Fruit fly (Drosophila melanogaster) whole organism, prepupa: ENCODE results near the gene CG6574.
A peak's percentile ranks its signal among the peaks of the same experiment; 100 is the strongest.

ENCODE experiments used
- CG10669 ChIP-seq: fragments of 200-800 bp; sonication (Bioruptor generic); optimal IDR thresholded peaks from 3 replicates; lab custom pipeline; 2018; ENCODE audit warnings: missing biosample characterization, mild to moderate bottlenecking, missing genetic modification characterization, moderate library complexity
- CG11762 ChIP-seq: fragments of 200-800 bp; sonication (Bioruptor generic); optimal IDR thresholded peaks from 3 replicates; lab custom pipeline; 2016; ENCODE audit warnings: missing biosample characterization, missing genetic modification characterization; ENCODE audit not compliant: insufficient read depth
- CG11902 ChIP-seq: fragments of 200-800 bp; sonication (Bioruptor generic); optimal IDR thresholded peaks from 3 replicates; lab custom pipeline; 2016; ENCODE audit warnings: missing biosample characterization, missing genetic modification characterization
- CG1621 ChIP-seq: fragments of 200-800 bp; sonication (Bioruptor generic); optimal IDR thresholded peaks from 3 replicates; lab custom pipeline; 2018; ENCODE audit warnings: missing biosample characterization, mild to moderate bottlenecking, missing genetic modification characterization
- CG31627 ChIP-seq: fragments of 200-800 bp; sonication (Bioruptor generic); optimal IDR thresholded peaks from 3 replicates; lab custom pipeline; 2016; ENCODE audit warnings: missing biosample characterization, missing genetic modification characterization
- CG6163 ChIP-seq: fragments of 200-800 bp; sonication (Bioruptor generic); IDR thresholded peaks from 3 replicates; pipeline ENCODE4 v1.3.6; 2022; ENCODE audit warnings: missing biosample characterization, missing genetic modification characterization
- CG6276 ChIP-seq: fragments of 200-800 bp; sonication (Bioruptor generic); optimal IDR thresholded peaks from 2 replicates; lab custom pipeline; 2017; ENCODE audit warnings: missing biosample characterization, mild to moderate bottlenecking, missing genetic modification characterization
- CG6792 ChIP-seq: fragments of 200-800 bp; sonication (Bioruptor generic); optimal IDR thresholded peaks from 3 replicates; lab custom pipeline; 2016; ENCODE audit warnings: missing biosample characterization, missing genetic modification characterization
- CG6808 ChIP-seq: fragments of 200-800 bp; sonication (Bioruptor generic); optimal IDR thresholded peaks from 3 replicates; lab custom pipeline; 2017; ENCODE audit warnings: missing biosample characterization, missing genetic modification characterization, mild to moderate bottlenecking, moderate library complexity, missing genetic modification reagents
- CG6854 ChIP-seq: fragments of 200-800 bp; sonication (Bioruptor generic); optimal IDR thresholded peaks from 2 replicates; lab custom pipeline; 2017; ENCODE audit warnings: missing biosample characterization, mild to moderate bottlenecking, missing genetic modification characterization
- CG7368 ChIP-seq: fragments of 200-800 bp; sonication (Bioruptor generic); optimal IDR thresholded peaks from 3 replicates; lab custom pipeline; 2016; ENCODE audit warnings: missing biosample characterization, missing genetic modification characterization
- CG8119 ChIP-seq: fragments of 200-800 bp; sonication (Bioruptor generic); IDR thresholded peaks from 3 replicates; pipeline ENCODE4 v1.3.6; 2022; ENCODE audit warnings: missing biosample characterization, missing genetic modification characterization
- CG8319 ChIP-seq: fragments of 200-800 bp; sonication (Bioruptor generic); optimal IDR thresholded peaks from 3 replicates; lab custom pipeline; 2016; ENCODE audit warnings: missing biosample characterization, missing genetic modification characterization
- CG9139 ChIP-seq: fragments of 200-800 bp; sonication (Bioruptor generic); optimal IDR thresholded peaks from 3 replicates; lab custom pipeline; 2017; ENCODE audit warnings: missing biosample characterization, mild to moderate bottlenecking, missing genetic modification characterization
- Eip75B ChIP-seq: fragments of 200-800 bp; sonication (Bioruptor generic); optimal IDR thresholded peaks from 3 replicates; lab custom pipeline; 2016; ENCODE audit warnings: missing biosample characterization, missing genetic modification characterization
- Eip78C ChIP-seq: fragments of 200-800 bp; sonication (Bioruptor generic); peaks from one replicate; lab custom pipeline; 2016; ENCODE audit warnings: missing biosample characterization, missing genetic modification characterization
- Eip93F ChIP-seq: fragments of 200-800 bp; sonication (Bioruptor generic); optimal IDR thresholded peaks from 2 replicates; lab custom pipeline; 2016; ENCODE audit warnings: missing biosample characterization, mild to moderate bottlenecking, missing genetic modification characterization
- Ets96B ChIP-seq: fragments of 200-800 bp; optimal IDR thresholded peaks from 2 replicates; lab custom pipeline; 2019; ENCODE audit warnings: missing biosample characterization, mild to moderate bottlenecking, missing genetic modification characterization, moderate library complexity
- Hr38 ChIP-seq: sonication (Bioruptor generic); optimal IDR thresholded peaks from 2 replicates; lab custom pipeline; 2016; ENCODE audit warnings: missing biosample characterization, missing genetic modification characterization
- Met ChIP-seq: fragments of 200-800 bp; sonication (Bioruptor generic); optimal IDR thresholded peaks from 3 replicates; lab custom pipeline; 2016; ENCODE audit warnings: missing biosample characterization, missing genetic modification characterization
- Smox ChIP-seq: fragments of 200-800 bp; sonication (Bioruptor generic); optimal IDR thresholded peaks from 3 replicates; lab custom pipeline; 2016; ENCODE audit warnings: missing biosample characterization, missing genetic modification characterization
- Sox14 ChIP-seq: fragments of 200-800 bp; sonication (Bioruptor generic); optimal IDR thresholded peaks from 3 replicates; lab custom pipeline; 2016; ENCODE audit warnings: missing biosample characterization, missing genetic modification characterization
- achi ChIP-seq: fragments of 200-800 bp; sonication (Bioruptor generic); optimal IDR thresholded peaks from 3 replicates; lab custom pipeline; 2016; ENCODE audit warnings: missing biosample characterization, missing genetic modification characterization
- acj6 ChIP-seq: fragments of 200-800 bp; sonication (Bioruptor generic); optimal IDR thresholded peaks from 3 replicates; lab custom pipeline; 2016; ENCODE audit warnings: missing biosample characterization, missing genetic modification characterization
- cyc ChIP-seq: fragments of 200-800 bp; sonication (Bioruptor generic); optimal IDR thresholded peaks from 3 replicates; lab custom pipeline; 2016; ENCODE audit warnings: missing biosample characterization, missing genetic modification characterization
- eg ChIP-seq: fragments of 200-800 bp; sonication (Bioruptor generic); IDR thresholded peaks from 3 replicates; pipeline ENCODE4 v1.3.6; 2022; ENCODE audit warnings: missing biosample characterization, missing genetic modification characterization
- esn ChIP-seq: fragments of 200-800 bp; sonication (Bioruptor generic); optimal IDR thresholded peaks from 2 replicates; lab custom pipeline; 2016; ENCODE audit warnings: missing biosample characterization, mild to moderate bottlenecking, missing genetic modification characterization, moderate library complexity
- fd85E ChIP-seq: fragments of 200-800 bp; sonication (Bioruptor generic); optimal IDR thresholded peaks from 3 replicates; lab custom pipeline; 2016; ENCODE audit warnings: missing biosample characterization, missing genetic modification characterization
- fkh ChIP-seq: fragments of 200-800 bp; sonication (Bioruptor generic); optimal IDR thresholded peaks from 3 replicates; lab custom pipeline; 2017; ENCODE audit warnings: missing biosample characterization, mild to moderate bottlenecking, missing genetic modification characterization, moderate library complexity
- lz ChIP-seq: fragments of 200-800 bp; sonication (Bioruptor generic); optimal IDR thresholded peaks from 3 replicates; lab custom pipeline; 2016; ENCODE audit warnings: missing biosample characterization, missing genetic modification characterization
- net ChIP-seq: fragments of 200-800 bp; sonication (Bioruptor generic); optimal IDR thresholded peaks from 3 replicates; lab custom pipeline; 2016; ENCODE audit warnings: missing biosample characterization, missing genetic modification characterization
- svp ChIP-seq: fragments of 200-800 bp; sonication (Bioruptor generic); peaks from one replicate; lab custom pipeline; 2016; ENCODE audit warnings: missing biosample characterization, missing genetic modification characterization
- topi ChIP-seq: fragments of 200-800 bp; sonication (Bioruptor generic); optimal IDR thresholded peaks from 3 replicates; lab custom pipeline; 2016; ENCODE audit warnings: missing biosample characterization, missing genetic modification characterization
- vri ChIP-seq: fragments of 200-800 bp; sonication (Bioruptor generic); optimal IDR thresholded peaks from 3 replicates; lab custom pipeline; 2016; ENCODE audit warnings: missing biosample characterization, mild to moderate bottlenecking, missing genetic modification characterization

CG6574 gene

dm6 chr3R:10862773-10863445 is at the start of gene CG6574:
Gene CG6574, minus strand, starts transcription at chr3R:10862988.
- TF ChIP-seq cyc (GFP tag; lab: Kevin White, UChicago) (no peak), CG6163 (peak; percentile 32; the same call in 2 of the 3 replicates), CG8319 (GFP tag; lab: Kevin White, UChicago) (no peak), CG6808 (no peak), vri (GFP tag; lab: Kevin White, UChicago) (peak; percentile 79), CG11762 (peak; percentile 20), achi (peak; percentile 20), Hr38 (GFP tag; lab: Kevin White, UChicago) (no peak), Ets96B (tag; lab: Kevin White, UChicago) (no peak), CG6854 (no peak), lz (GFP tag; lab: Kevin White, UChicago) (peak; percentile 18), acj6 (GFP tag; lab: Kevin White, UChicago) (no peak), fd85E (GFP tag; lab: Kevin White, UChicago) (no peak), Eip78C (GFP tag; lab: Kevin White, UChicago) (peak; percentile 74), svp (GFP tag; lab: Kevin White, UChicago) (no peak), Eip93F (GFP tag; lab: Kevin White, UChicago) (no peak), CG9139 (no peak), CG10669 (GFP tag; lab: Kevin White, UChicago) (no peak), CG31627 (GFP tag; lab: Kevin White, UChicago) (peak; percentile 20), Met (GFP tag; lab: Kevin White, UChicago) (no peak), Sox14 (GFP tag; lab: Kevin White, UChicago) (peak; percentile 7), esn (GFP tag; lab: Kevin White, UChicago) (peak; percentile 43), fkh (GFP tag; lab: Kevin White, UChicago) (peak; percentile 77), net (peak; percentile 3), topi (peak; percentile 7), CG7368 (GFP tag; lab: Kevin White, UChicago) (peak; percentile 30), CG8119 (GFP tag; lab: Robert Waterston, UW) (no peak), CG1621 (tag; lab: Kevin White, UChicago) (no peak), Eip75B (GFP tag; lab: Kevin White, UChicago) (no peak), CG6276 (GFP tag; lab: Kevin White, UChicago) (no peak), eg (GFP tag; lab: Robert Waterston, UW) (peak; percentile 61; the same call in 1 of the 3 replicates), CG6792 (GFP tag; lab: Kevin White, UChicago) (no peak)

- peak; percentile 15 for TF ChIP-seq CG31627 (GFP tag; lab: Kevin White, UChicago)
- TF ChIP-seq CG7368 (GFP tag; lab: Kevin White, UChicago), result no peak
These were observed 30.5 kb upstream of the CG6574 start, which contains the start of gene CG6621 for dm6 chr3R:10893327-10893726. Gene CG6621, minus strand, starts transcription at chr3R:10893531.

dm6 chr3R:10889520-10889887 is 26.7 kb upstream of the CG6574 start, which contains the start of gene Ak3:
Gene Ak3, minus strand, starts transcription at chr3R:10889588.
- no peak for TF ChIP-seq esn (GFP tag; lab: Kevin White, UChicago)
- no peak for TF ChIP-seq CG1621 (tag; lab: Kevin White, UChicago)
- TF ChIP-seq Smox, result no peak
- no peak for TF ChIP-seq cyc (GFP tag; lab: Kevin White, UChicago)
- no peak for TF ChIP-seq Met (GFP tag; lab: Kevin White, UChicago)
- no peak for TF ChIP-seq CG9139
- no peak for TF ChIP-seq acj6 (GFP tag; lab: Kevin White, UChicago)
- no peak for TF ChIP-seq fkh (GFP tag; lab: Kevin White, UChicago)
- TF ChIP-seq Sox14 (GFP tag; lab: Kevin White, UChicago), result no peak
- no peak for TF ChIP-seq Ets96B (tag; lab: Kevin White, UChicago)
- no peak for TF ChIP-seq CG8319 (GFP tag; lab: Kevin White, UChicago)
- no peak for TF ChIP-seq CG6163
- no peak for TF ChIP-seq achi
- TF ChIP-seq CG11902 (GFP tag; lab: Kevin White, UChicago), result no peak
